Worm (Caenorhabditis elegans) whole organism, L2 larva: ENCODE data around the gene srm-1.

Source experiments
- nhr-10 ChIP-seq: sonication (generic microtip); optimal IDR thresholded peaks from 2 replicates; lab custom pipeline; 2017; ENCODE audit warnings: missing biosample characterization, missing genetic modification characterization
- nhr-11 ChIP-seq: fragments of 150-350 bp; optimal IDR thresholded peaks from 2 replicates; lab custom pipeline; 2014; ENCODE audit warnings: missing biosample characterization, missing genetic modification characterization

DNA sequence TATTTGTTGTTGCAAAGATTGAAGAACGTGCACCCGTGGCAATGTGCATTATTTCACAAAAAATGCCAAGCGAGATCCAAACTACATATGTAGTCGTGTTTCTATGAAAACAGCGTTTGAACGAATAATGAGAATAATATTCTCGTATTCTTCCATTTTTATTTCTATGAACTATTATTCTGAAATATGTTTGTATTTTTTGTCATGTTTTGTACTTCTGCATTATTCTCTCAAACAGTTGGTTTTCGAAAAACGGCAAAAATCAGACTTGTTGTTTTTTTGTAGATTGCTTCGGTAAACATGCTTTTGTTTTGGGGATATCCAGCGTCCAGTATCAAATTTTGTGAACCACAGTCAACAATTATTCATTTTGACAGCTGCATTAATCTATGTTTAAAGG, 26.1 kb upstream of the srm-1 start, which contains the start of gene clec-177:
- TF ChIP-seq nhr-10 (tag; lab: Kevin White, UChicago) (no peak), nhr-11 (tag; lab: Kevin White, UChicago) (no peak)
